Fruit fly (Drosophila melanogaster): ENCODE data around the gene CG44000.
A peak's percentile ranks its signal among the peaks of the same experiment; 100 is the strongest.

Gene CG44000

DNA sequence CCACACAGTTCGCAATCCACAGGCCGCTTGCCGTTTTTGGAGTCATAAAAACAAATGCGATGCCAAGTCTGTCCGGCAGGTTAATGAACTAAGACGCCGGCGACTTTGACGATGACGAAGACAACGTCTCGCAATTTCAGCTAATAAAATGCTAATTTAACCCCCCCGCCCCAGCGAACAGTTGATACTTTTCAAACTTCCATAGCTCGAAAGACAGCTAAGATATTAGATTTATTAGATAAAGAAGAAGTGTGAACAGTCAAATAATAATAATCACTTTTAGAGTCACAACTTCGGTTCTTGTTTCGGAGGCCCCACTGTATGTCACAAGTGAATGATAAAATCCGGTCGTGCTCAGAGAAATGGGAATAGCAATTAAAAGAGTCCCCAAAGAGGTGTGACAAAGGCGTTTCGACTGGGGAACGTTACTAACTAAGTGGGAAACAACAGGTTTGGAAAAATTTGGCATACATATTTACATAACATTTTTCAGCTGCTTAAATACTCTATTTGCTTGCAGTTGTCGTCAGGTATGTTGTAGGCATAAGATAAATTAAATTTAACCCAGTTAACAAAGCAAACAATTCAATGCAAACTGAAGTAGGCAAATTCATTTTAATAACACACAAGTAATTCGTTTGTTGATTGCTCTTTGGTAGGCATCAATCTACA, 41.7 kb downstream of the CG44000 start:
- TF ChIP-seq Ets98B (GFP tag; IDR thresholded peaks at IDR 0.05), result no peak
- no peak for TF ChIP-seq CG13204 (GFP tag; optimal IDR thresholded peaks at IDR 0.05)
- TF ChIP-seq CG10348 (GFP tag; IDR thresholded peaks at IDR 0.05), result no peak
- no peak for TF ChIP-seq Snoo (tag; optimal IDR thresholded peaks at IDR 0.05)
- TF ChIP-seq D1 (tag; optimal IDR thresholded peaks at IDR 0.05), result no peak
- TF ChIP-seq CG4496 (GFP tag; IDR thresholded peaks at IDR 0.05), result no peak
- peak; percentile 14; the same call in 1 of the 2 replicates for TF ChIP-seq CG32121 (GFP tag; IDR thresholded peaks at IDR 0.05)
- TF ChIP-seq EcR (GFP tag; optimal IDR thresholded peaks at IDR 0.05), result peak; percentile 5
- no peak for TF ChIP-seq CG12605 (GFP tag; IDR thresholded peaks at IDR 0.05)
- TF ChIP-seq CG34367 (tag; optimal IDR thresholded peaks at IDR 0.05), result no peak
- no peak for TF ChIP-seq rn (GFP tag; IDR thresholded peaks at IDR 0.05)
- no peak for TF ChIP-seq fd96Ca (GFP tag; IDR thresholded peaks at IDR 0.05)
- TF ChIP-seq gl (tag; optimal IDR thresholded peaks at IDR 0.05), result no peak
- peak; percentile 5 for TF ChIP-seq Pif1A (GFP tag; optimal IDR thresholded peaks at IDR 0.05)
- TF ChIP-seq CG8301 (tag; optimal IDR thresholded peaks at IDR 0.05), result no peak
- no peak for TF ChIP-seq Pif1B (GFP tag; optimal IDR thresholded peaks at IDR 0.05)
- TF ChIP-seq CG14655 (GFP tag; optimal IDR thresholded peaks at IDR 0.05), result no peak

DNA sequence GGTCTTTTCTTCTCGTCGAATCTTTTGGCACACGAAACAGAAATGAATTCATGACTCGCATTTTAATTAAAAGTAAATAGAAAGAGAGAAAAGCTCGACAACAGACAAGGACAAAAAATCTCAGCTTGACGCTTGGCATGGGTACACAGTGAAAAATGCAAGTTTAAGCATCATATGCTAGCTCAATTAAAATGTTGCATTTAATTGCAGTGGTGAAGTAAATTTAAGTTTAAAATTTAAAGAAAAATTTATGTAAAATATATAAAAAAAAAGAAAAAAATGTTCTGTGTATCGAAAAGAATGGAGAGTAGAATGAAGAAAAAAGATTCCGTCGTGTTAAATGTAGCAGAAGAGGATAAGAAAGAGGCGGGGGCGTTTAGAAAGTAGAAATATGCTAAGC, 42.5 kb downstream of the CG44000 start:
- TF ChIP-seq CG13204 (GFP tag; optimal IDR thresholded peaks at IDR 0.05) (no peak), CG8301 (tag; optimal IDR thresholded peaks at IDR 0.05) (peak; percentile 24), CG14655 (GFP tag; optimal IDR thresholded peaks at IDR 0.05) (peak; percentile 1), CG34367 (tag; optimal IDR thresholded peaks at IDR 0.05) (no peak), Snoo (tag; optimal IDR thresholded peaks at IDR 0.05) (peak; percentile 36), CG8159 (tag; optimal IDR thresholded peaks at IDR 0.05) (no peak), Pif1B (GFP tag; optimal IDR thresholded peaks at IDR 0.05) (peak; percentile 1), Ets98B (GFP tag; IDR thresholded peaks at IDR 0.05) (peak; percentile 31; the same call in 1 of the 2 replicates), CG17806 (tag; optimal IDR thresholded peaks at IDR 0.05) (peak; percentile 20), Pif1A (GFP tag; optimal IDR thresholded peaks at IDR 0.05) (peak; percentile 53), CG9948 (tag; optimal IDR thresholded peaks at IDR 0.05) (peak; percentile 20), CG12605 (GFP tag; IDR thresholded peaks at IDR 0.05) (no peak), CG15710 (tag; optimal IDR thresholded peaks at IDR 0.05) (peak; percentile 22), CG32121 (GFP tag; IDR thresholded peaks at IDR 0.05) (0 out of 2 replicates have a peak, but pooled peaks have one; percentile 29), CG4496 (GFP tag; IDR thresholded peaks at IDR 0.05) (no peak), EcR (GFP tag; optimal IDR thresholded peaks at IDR 0.05) (no peak), fd96Ca (GFP tag; IDR thresholded peaks at IDR 0.05) (no peak), CG10348 (GFP tag; IDR thresholded peaks at IDR 0.05) (no peak), gl (tag; optimal IDR thresholded peaks at IDR 0.05) (no peak), rn (GFP tag; IDR thresholded peaks at IDR 0.05) (no peak), D1 (tag; optimal IDR thresholded peaks at IDR 0.05) (no peak)

DNA sequence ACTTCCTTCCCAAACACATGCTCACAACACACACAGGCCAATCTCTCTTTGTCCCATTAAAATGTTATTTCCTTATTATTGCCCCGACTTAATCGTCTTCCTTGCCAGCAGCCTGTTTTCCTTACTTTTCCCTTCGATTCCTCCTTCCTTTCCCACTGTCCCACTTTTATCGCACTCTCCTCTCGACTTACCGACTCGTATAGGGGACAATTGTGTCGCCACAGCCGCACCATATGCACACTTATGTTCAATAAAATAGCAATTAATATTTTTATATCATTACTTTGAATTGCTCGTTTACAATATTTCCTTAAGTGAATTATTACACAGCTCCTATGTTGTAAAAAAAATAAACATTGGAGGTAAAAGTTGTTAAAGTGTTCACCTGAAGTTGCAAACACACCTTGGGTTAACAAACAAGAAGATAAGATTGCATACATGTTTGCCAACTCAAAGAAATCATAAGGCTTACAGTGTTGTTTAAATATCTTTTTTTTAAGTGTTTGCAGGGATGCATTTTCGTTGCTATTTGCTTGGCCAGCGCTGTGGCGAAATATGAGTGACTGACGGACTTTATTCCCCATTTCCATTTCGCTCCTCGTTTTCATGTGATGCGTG, 43.9 kb downstream of the CG44000 start:
- TF ChIP-seq CG8301 (tag; optimal IDR thresholded peaks at IDR 0.05), result peak; percentile 83
- TF ChIP-seq CG13204 (GFP tag; optimal IDR thresholded peaks at IDR 0.05), result peak; percentile 66
- peak; percentile 78 for TF ChIP-seq CG34367 (tag; optimal IDR thresholded peaks at IDR 0.05)
- TF ChIP-seq D1 (tag; optimal IDR thresholded peaks at IDR 0.05), result peak; percentile 76
- peak; percentile 86 for TF ChIP-seq CG14655 (GFP tag; optimal IDR thresholded peaks at IDR 0.05)
- TF ChIP-seq CG17806 (tag; optimal IDR thresholded peaks at IDR 0.05), result peak; percentile 81
- TF ChIP-seq gl (tag; optimal IDR thresholded peaks at IDR 0.05), result peak; percentile 72
- TF ChIP-seq CG32121 (GFP tag; IDR thresholded peaks at IDR 0.05), result peak; percentile 62
- TF ChIP-seq Pif1B (GFP tag; optimal IDR thresholded peaks at IDR 0.05), result peak; percentile 92
- peak; percentile 71 for TF ChIP-seq CG12605 (GFP tag; IDR thresholded peaks at IDR 0.05)
- TF ChIP-seq CG8159 (tag; optimal IDR thresholded peaks at IDR 0.05), result peak; percentile 87
- TF ChIP-seq Ets98B (GFP tag; IDR thresholded peaks at IDR 0.05), result peak; percentile 55
- TF ChIP-seq CG9948 (tag; optimal IDR thresholded peaks at IDR 0.05), result peak; percentile 83
- peak; percentile 90 for TF ChIP-seq Pif1A (GFP tag; optimal IDR thresholded peaks at IDR 0.05)
- TF ChIP-seq CG10348 (GFP tag; IDR thresholded peaks at IDR 0.05), result no peak
- TF ChIP-seq CG15710 (tag; optimal IDR thresholded peaks at IDR 0.05), result peak; percentile 85
- TF ChIP-seq fd96Ca (GFP tag; IDR thresholded peaks at IDR 0.05), result peak; percentile 69; the same call in 2 of the 3 replicates
- TF ChIP-seq rn (GFP tag; IDR thresholded peaks at IDR 0.05), result no peak
- TF ChIP-seq Snoo (tag; optimal IDR thresholded peaks at IDR 0.05), result peak; percentile 84
- TF ChIP-seq CG4496 (GFP tag; IDR thresholded peaks at IDR 0.05), result peak; percentile 81
- TF ChIP-seq EcR (GFP tag; optimal IDR thresholded peaks at IDR 0.05), result peak; percentile 13

DNA sequence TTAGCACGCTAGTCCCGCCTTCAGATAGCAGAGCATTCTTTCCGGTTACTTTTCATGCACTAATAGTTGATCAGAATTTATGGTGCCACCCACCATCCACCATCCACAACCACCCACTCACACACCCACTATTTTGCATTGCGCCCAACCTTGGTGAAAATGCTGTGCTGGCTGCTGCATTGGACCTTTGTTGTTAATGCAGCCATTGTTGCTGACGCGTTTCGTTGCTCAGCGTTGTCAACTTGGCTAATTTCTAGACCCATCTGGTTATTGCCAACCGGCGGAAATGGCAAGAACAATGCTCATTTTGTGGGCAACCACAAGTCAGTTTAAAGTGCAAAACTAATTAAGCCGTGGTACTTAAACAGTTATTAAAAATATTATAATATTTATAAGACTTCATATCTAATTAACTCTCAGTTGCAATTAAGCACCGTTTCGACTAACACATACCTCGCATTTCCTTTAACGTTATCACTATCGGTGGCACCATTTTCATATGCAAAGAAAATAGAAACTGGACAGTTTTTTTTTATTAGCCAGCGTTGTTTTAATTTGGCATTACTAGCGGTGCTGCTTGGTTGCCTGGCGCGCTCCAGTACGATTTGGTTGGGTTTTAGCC, 45.7 kb downstream of the CG44000 start:
- TF ChIP-seq CG34367 (tag; optimal IDR thresholded peaks at IDR 0.05) (no peak), EcR (GFP tag; optimal IDR thresholded peaks at IDR 0.05) (no peak), Ets98B (GFP tag; IDR thresholded peaks at IDR 0.05) (no peak), CG17806 (tag; optimal IDR thresholded peaks at IDR 0.05) (no peak), CG14655 (GFP tag; optimal IDR thresholded peaks at IDR 0.05) (no peak), CG10348 (GFP tag; IDR thresholded peaks at IDR 0.05) (no peak), Pif1B (GFP tag; optimal IDR thresholded peaks at IDR 0.05) (no peak), fd96Ca (GFP tag; IDR thresholded peaks at IDR 0.05) (no peak), CG15710 (tag; optimal IDR thresholded peaks at IDR 0.05) (no peak), CG13204 (GFP tag; optimal IDR thresholded peaks at IDR 0.05) (no peak), CG8159 (tag; optimal IDR thresholded peaks at IDR 0.05) (no peak)

DNA sequence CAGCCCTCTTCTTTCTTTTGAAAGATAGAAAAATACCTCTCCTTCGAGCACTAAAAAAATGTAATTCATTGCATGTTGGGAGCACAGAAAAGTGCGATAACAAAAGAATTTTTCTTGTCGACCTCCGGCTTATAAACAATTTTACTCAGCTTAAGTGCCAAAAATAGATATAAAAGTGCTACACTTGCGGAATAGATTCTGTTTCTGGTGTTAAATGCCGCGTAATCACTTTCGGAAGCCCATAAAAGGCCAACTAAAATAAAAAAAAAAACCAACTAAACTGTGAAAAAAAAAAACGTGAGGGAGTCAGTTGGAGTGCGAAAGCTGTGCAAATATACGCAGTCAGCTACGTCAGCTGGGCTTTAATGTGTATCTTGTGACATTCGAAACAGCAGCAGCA, 46.6 kb downstream of the CG44000 start:
- TF ChIP-seq fd96Ca (GFP tag; IDR thresholded peaks at IDR 0.05), result no peak
- no peak for TF ChIP-seq Pif1A (GFP tag; optimal IDR thresholded peaks at IDR 0.05)
- no peak for TF ChIP-seq CG17806 (tag; optimal IDR thresholded peaks at IDR 0.05)
- no peak for TF ChIP-seq D1 (tag; optimal IDR thresholded peaks at IDR 0.05)
- TF ChIP-seq CG9948 (tag; optimal IDR thresholded peaks at IDR 0.05), result no peak
- TF ChIP-seq CG8159 (tag; optimal IDR thresholded peaks at IDR 0.05), result no peak
- TF ChIP-seq CG32121 (GFP tag; IDR thresholded peaks at IDR 0.05), result no peak

Measured in whole organism, pupa.